Fruit fly (Drosophila melanogaster): Measurements from ENCODE around the gene CG13045.
A peak's percentile ranks its signal among the peaks of the same experiment; 100 is the strongest.

Gene CG13045

dm6 chr3L:16295447-16295846, 4.7 kb upstream of the CG13045 start, which contains the start of gene CG4962:
TSS of gene CG4962 (minus strand) at chr3L:16295547.
- TF ChIP-seq Ravus (GFP tag; IDR thresholded peaks at IDR 0.05) (no peak), Jarid2 (GFP tag; optimal IDR thresholded peaks at IDR 0.05) (no peak), chif (GFP tag; optimal IDR thresholded peaks at IDR 0.05) (no peak), CG12659 (GFP tag; optimal IDR thresholded peaks at IDR 0.05) (no peak), aop (GFP tag; IDR thresholded peaks at IDR 0.05) (no peak), CG9817 (tag; optimal IDR thresholded peaks at IDR 0.05) (no peak), Meics (GFP tag; optimal IDR thresholded peaks at IDR 0.05) (no peak), ATbp (GFP tag; optimal IDR thresholded peaks at IDR 0.05) (no peak), Stat92E (GFP tag; optimal IDR thresholded peaks at IDR 0.05) (no peak), row (GFP tag; IDR thresholded peaks at IDR 0.05) (no peak), CG6654 (GFP tag; optimal IDR thresholded peaks at IDR 0.05) (no peak), BtbVII (GFP tag; optimal IDR thresholded peaks at IDR 0.05) (no peak), pfk (GFP tag; optimal IDR thresholded peaks at IDR 0.05) (no peak), CG4617 (GFP tag; optimal IDR thresholded peaks at IDR 0.05; ENCODE audit: borderline replicate concordance) (no peak), hb (GFP tag; IDR thresholded peaks at IDR 0.05; ENCODE audit: partially characterized antibody) (no peak), Doc3 (GFP tag; IDR thresholded peaks at IDR 0.05; ENCODE audit: partially characterized antibody) (no peak), CG31365 (tag; optimal IDR thresholded peaks at IDR 0.05) (no peak)

- TF ChIP-seq Awh (GFP tag; IDR thresholded peaks at IDR 0.05) (no peak), Blimp-1 (GFP tag; optimal IDR thresholded peaks at IDR 0.05) (no peak), fu2 (GFP tag; optimal IDR thresholded peaks at IDR 0.05) (no peak), Abd-B (GFP tag; optimal IDR thresholded peaks at IDR 0.05) (peak; percentile 11), CG43689 (GFP tag; IDR thresholded peaks at IDR 0.05) (no peak), CG12744 (GFP tag; optimal IDR thresholded peaks at IDR 0.05) (no peak), klu (GFP tag; IDR thresholded peaks at IDR 0.05) (no peak), run (tag; optimal IDR thresholded peaks at IDR 0.05) (no peak), CG12942 (GFP tag; optimal IDR thresholded peaks at IDR 0.05) (no peak), zf30C (GFP tag; optimal IDR thresholded peaks at IDR 0.05) (no peak), sc (optimal IDR thresholded peaks at IDR 0.05) (no peak), sc (GFP tag; optimal IDR thresholded peaks at IDR 0.05) (no peak), pho (GFP tag; optimal IDR thresholded peaks at IDR 0.05) (no peak), fd102C (GFP tag; optimal IDR thresholded peaks at IDR 0.05) (no peak), D19A (tag; optimal IDR thresholded peaks at IDR 0.05) (no peak), Asciz (GFP tag; optimal IDR thresholded peaks at IDR 0.05) (no peak), D19B (GFP tag; optimal IDR thresholded peaks at IDR 0.05) (no peak), btn (GFP tag; optimal IDR thresholded peaks at IDR 0.05) (no peak), cas (GFP tag; IDR thresholded peaks at IDR 0.05) (no peak), ewg (GFP tag; optimal IDR thresholded peaks at IDR 0.05) (no peak), Sry-β (GFP tag; optimal IDR thresholded peaks at IDR 0.05) (no peak), lilli (GFP tag; optimal IDR thresholded peaks at IDR 0.05) (no peak), CG13287 (GFP tag; IDR thresholded peaks at IDR 0.05; ENCODE audit: partially characterized antibody) (peak; percentile 10; the same call in 1 of the 2 replicates), Doc2 (GFP tag; IDR thresholded peaks at IDR 0.05) (no peak), E2f1 (GFP tag; IDR thresholded peaks at IDR 0.05) (no peak), MTF-1 (GFP tag; optimal IDR thresholded peaks at IDR 0.05; ENCODE audit: borderline replicate concordance) (no peak), scrt (GFP tag; optimal IDR thresholded peaks at IDR 0.05) (no peak), CG42726 (GFP tag; IDR thresholded peaks at IDR 0.05; ENCODE audit: partially characterized antibody) (0 out of 2 replicates have a peak, but pooled peaks have one; percentile 34), Six4 (GFP tag; optimal IDR thresholded peaks at IDR 0.05) (no peak), Vsx1 (GFP tag; optimal IDR thresholded peaks at IDR 0.05) (peak; percentile 49), CG2129 (GFP tag; IDR thresholded peaks at IDR 0.05; ENCODE audit: partially characterized antibody) (no peak), CG34422 (GFP tag; IDR thresholded peaks at IDR 0.05) (no peak), z (GFP tag; IDR thresholded peaks at IDR 0.05) (0 out of 3 replicates have a peak, but pooled peaks have one; percentile 17)
These were observed 928 bp upstream of the CG13045 start for dm6 chr3L:16291678-16292077.

Data from whole organism, embryonic.